Worm (Caenorhabditis elegans) whole organism, L4 larva: ENCODE results near the gene B0554.5.

ENCODE experiments used
- F37D6.2 ChIP-seq: sonication (generic microtip); optimal IDR thresholded peaks from 2 replicates; lab custom pipeline; 2016; ENCODE audit warnings: mild to moderate bottlenecking, missing genetic modification characterization, missing compliant biosample characterization
- F49E8.2 ChIP-seq: sonication (generic microtip); optimal IDR thresholded peaks from 2 replicates; lab custom pipeline; 2016; ENCODE audit warnings: missing compliant biosample characterization, mild to moderate bottlenecking, missing genetic modification characterization, borderline replicate concordance
- ZK546.5 ChIP-seq, 2 experiments: sonication (generic microtip); optimal IDR thresholded peaks; 2 replicates each; lab custom pipeline; 2017; ENCODE audit warnings: missing biosample characterization in 2 of 2, missing genetic modification characterization in 2 of 2
- aha-1 ChIP-seq: fragments of 150-350 bp; peaks from one replicate; lab custom pipeline; 2014; ENCODE audit warnings: missing biosample characterization, missing genetic modification characterization
- daf-16 ChIP-seq, 3 experiments: sonication (generic microtip); optimal IDR thresholded peaks; 2 replicates each; lab custom pipeline; 2016 to 2017; ENCODE audit warnings: missing genetic modification characterization in 3 of 3, missing genetic modification reagents in 3 of 3, mild to moderate bottlenecking in 2 of 3, missing compliant biosample characterization in 2 of 3, missing biosample characterization in 1 of 3, moderate library complexity in 1 of 3
- dmd-6 ChIP-seq: fragments of 200-800 bp; sonication (Bioruptor generic); IDR thresholded peaks from 2 replicates; pipeline ENCODE4 v1.3.6; 2022; ENCODE audit warnings: missing genetic modification reagents, missing genetic modification characterization, missing compliant biosample characterization
- dve-1 ChIP-seq: sonication (generic microtip); optimal IDR thresholded peaks from 2 replicates; lab custom pipeline; 2017; ENCODE audit warnings: antibody characterized with exemption, mild to moderate bottlenecking, missing genetic modification characterization, missing compliant biosample characterization; ENCODE audit not compliant: insufficient read depth
- gei-8 ChIP-seq: fragments of 200-800 bp; sonication (Bioruptor generic); optimal IDR thresholded peaks from 2 replicates; lab custom pipeline; 2018; ENCODE audit warnings: mild to moderate bottlenecking, missing genetic modification characterization, missing compliant biosample characterization
- hlh-11 ChIP-seq: fragments of 200-800 bp; sonication (Bioruptor generic); optimal IDR thresholded peaks from 2 replicates; lab custom pipeline; 2018; ENCODE audit warnings: mild to moderate bottlenecking, missing genetic modification characterization, missing compliant biosample characterization
- hlh-30 ChIP-seq: sonication (generic microtip); optimal IDR thresholded peaks from 2 replicates; lab custom pipeline; 2017; ENCODE audit warnings: antibody characterized with exemption, mild to moderate bottlenecking, missing genetic modification characterization, missing compliant biosample characterization; ENCODE audit not compliant: insufficient read depth
- lin-15B ChIP-seq: fragments of 150-350 bp; sonication (generic microtip); optimal IDR thresholded peaks from 3 replicates; lab custom pipeline; 2014; ENCODE audit warnings: missing biosample characterization, missing genetic modification characterization
- mdl-1 ChIP-seq, 2 experiments: fragments of 150-350 bp in 1 of 2; sonication (generic microtip) in 1 of 2; optimal IDR thresholded peaks; 2 replicates each; lab custom pipeline; 2014 to 2017; ENCODE audit warnings: missing biosample characterization in 2 of 2, missing genetic modification characterization in 2 of 2
- mes-2 ChIP-seq: sonication (generic microtip); optimal IDR thresholded peaks from 2 replicates; lab custom pipeline; 2016; ENCODE audit warnings: missing genotype, mild to moderate bottlenecking, missing genetic modification characterization, missing compliant biosample characterization; ENCODE audit not compliant: poor library complexity, severe bottlenecking
- mxl-2 ChIP-seq: fragments of 200-800 bp; sonication (Bioruptor generic); conservative IDR thresholded peaks from 2 replicates; pipeline ENCODE4 v1.3.6; 2022; ENCODE audit warnings: missing genetic modification reagents, missing genetic modification characterization, missing compliant biosample characterization
- mxl-3 ChIP-seq: fragments of 200-800 bp; sonication (Bioruptor generic); optimal IDR thresholded peaks from 2 replicates; lab custom pipeline; 2018; ENCODE audit warnings: mild to moderate bottlenecking, missing genetic modification characterization, missing compliant biosample characterization
- nhr-10 ChIP-seq: fragments of 150-350 bp; optimal IDR thresholded peaks from 2 replicates; lab custom pipeline; 2014; ENCODE audit warnings: missing biosample characterization, missing genetic modification characterization
- nhr-102 ChIP-seq: sonication (generic microtip); optimal IDR thresholded peaks from 2 replicates; lab custom pipeline; 2016; ENCODE audit warnings: mild to moderate bottlenecking, missing genetic modification characterization, moderate library complexity, missing compliant biosample characterization
- nhr-11 ChIP-seq: fragments of 150-350 bp; optimal IDR thresholded peaks from 2 replicates; lab custom pipeline; 2014; ENCODE audit warnings: missing biosample characterization, missing genetic modification characterization
- nhr-28 ChIP-seq: fragments of 150-350 bp; optimal IDR thresholded peaks from 2 replicates; lab custom pipeline; 2014; ENCODE audit warnings: missing biosample characterization, missing genetic modification characterization
- nhr-41 ChIP-seq: fragments of 200-800 bp; sonication (Bioruptor generic); IDR thresholded peaks from 2 replicates; pipeline ENCODE4 v1.3.6; 2022; ENCODE audit warnings: missing genetic modification reagents, missing genetic modification characterization, missing compliant biosample characterization
- nhr-48 ChIP-seq: sonication (generic microtip); optimal IDR thresholded peaks from 2 replicates; lab custom pipeline; 2016; ENCODE audit warnings: mild to moderate bottlenecking, missing genetic modification characterization, missing compliant biosample characterization
- nhr-77 ChIP-seq: fragments of 150-350 bp; optimal IDR thresholded peaks from 2 replicates; lab custom pipeline; 2014; ENCODE audit warnings: missing biosample characterization, missing genetic modification characterization
- pha-4 ChIP-seq, 2 experiments: fragments of 150-350 bp in 1 of 2; fragments of 200-800 bp in 1 of 2; sonication (Bioruptor generic) in 1 of 2; IDR thresholded peaks in 1 of 2; optimal IDR thresholded peaks in 1 of 2; 2 replicates each; pipeline versions ENCODE4 v1.3.6 to Lab custom; 2014 to 2022; ENCODE audit warnings: missing genetic modification characterization in 2 of 2, missing genetic modification reagents in 2 of 2, missing biosample characterization in 1 of 2, missing compliant biosample characterization in 1 of 2
- php-3 ChIP-seq: fragments of 200-800 bp; sonication (Bioruptor generic); IDR thresholded peaks from 2 replicates; pipeline ENCODE4 v1.3.6; 2022; ENCODE audit warnings: missing genetic modification reagents, missing genetic modification characterization, missing compliant biosample characterization
- pqm-1 ChIP-seq: sonication (generic microtip); optimal IDR thresholded peaks from 2 replicates; lab custom pipeline; 2017; ENCODE audit warnings: missing biosample characterization, missing genetic modification characterization
- saeg-2 ChIP-seq: fragments of 200-800 bp; sonication (Bioruptor generic); IDR thresholded peaks from 2 replicates; pipeline ENCODE4 v1.3.6; 2022; ENCODE audit warnings: missing genetic modification reagents, missing genetic modification characterization, missing compliant biosample characterization
- snpc-4 ChIP-seq: fragments of 150-350 bp; optimal IDR thresholded peaks from 2 replicates; lab custom pipeline; 2014; ENCODE audit warnings: missing biosample characterization, missing genetic modification characterization
- tra-1 ChIP-seq: fragments of 200-800 bp; sonication (Bioruptor generic); IDR thresholded peaks from 2 replicates; pipeline ENCODE4 v1.3.6; 2022; ENCODE audit warnings: missing genetic modification reagents, missing genetic modification characterization, missing compliant biosample characterization
- unc-130 ChIP-seq: sonication (generic microtip); optimal IDR thresholded peaks from 2 replicates; lab custom pipeline; 2016; ENCODE audit warnings: missing genetic modification reagents, missing genetic modification characterization, missing compliant biosample characterization
- unc-62 ChIP-seq, 3 experiments: fragments of 150-350 bp in 1 of 3; sonication (generic microtip); optimal IDR thresholded peaks in 2 of 3; peaks in 1 of 3; 1 replicate in 1 of 3; 2 replicates in 2 of 3; lab custom pipeline; 2014 to 2017; ENCODE audit warnings: missing biosample characterization in 3 of 3, missing genetic modification characterization in 3 of 3, missing genetic modification reagents in 3 of 3, missing genotype in 1 of 3
- vab-7 ChIP-seq: fragments of 200-800 bp; sonication (Bioruptor generic); IDR thresholded peaks from 2 replicates; pipeline ENCODE4 v1.3.6; 2022; ENCODE audit warnings: missing genetic modification reagents, missing genetic modification characterization, missing compliant biosample characterization
- zag-1 ChIP-seq: fragments of 150-350 bp; optimal IDR thresholded peaks from 2 replicates; lab custom pipeline; 2014; ENCODE audit warnings: missing biosample characterization, missing genetic modification characterization
- ztf-7 ChIP-seq: fragments of 150-350 bp; optimal IDR thresholded peaks from 2 replicates; lab custom pipeline; 2014; ENCODE audit warnings: missing biosample characterization, missing genetic modification characterization

Gene B0554.5

ce11 chrV:385488-385887 is 38.8 kb upstream of the B0554.5 start, which contains the start of gene lipl-5:
Gene lipl-5, plus strand, starts transcription at chrV:385746.
- TF ChIP-seq php-3 (GFP tag; lab: Robert Waterston, UW), result peak; percentile 87
- TF ChIP-seq daf-16 (GFP tag; optimal IDR thresholded peaks at IDR 0.05; lab: Kevin White, UChicago), result no peak
- peak; percentile 72 for TF ChIP-seq daf-16 (tag; optimal IDR thresholded peaks at IDR 0.05; lab: Kevin White, UChicago)
- no peak for TF ChIP-seq pha-4 (GFP tag; IDR thresholded peaks at IDR 0.05; lab: Robert Waterston, UW)
- no peak for TF ChIP-seq pha-4 (tag; optimal IDR thresholded peaks at IDR 0.05; lab: Kevin White, UChicago)
- peak; percentile 96 for TF ChIP-seq nhr-28 (tag; lab: Kevin White, UChicago)
- TF ChIP-seq nhr-77, result peak; percentile 86
- peak; percentile 83 for TF ChIP-seq mxl-3 (GFP tag; lab: Kevin White, UChicago)
- TF ChIP-seq mxl-2 (GFP tag; lab: Robert Waterston, UW), result no peak
- TF ChIP-seq ztf-7 (tag; lab: Kevin White, UChicago), result no peak
- TF ChIP-seq zag-1, result no peak
- TF ChIP-seq lin-15B (tag; lab: Kevin White, UChicago), result no peak
- TF ChIP-seq mes-2, result peak; percentile 27
- no peak for TF ChIP-seq ZK546.5 (tag; optimal IDR thresholded peaks at IDR 0.05; lab: Kevin White, UChicago)
- TF ChIP-seq dve-1 (tag; lab: Kevin White, UChicago), result peak; percentile 65
- peak; percentile 50 for TF ChIP-seq hlh-30 (tag; lab: Kevin White, UChicago)
- 0 out of 2 replicates have a peak, but pooled peaks have one; percentile 34 for TF ChIP-seq tra-1
- peak; percentile 7 for TF ChIP-seq nhr-48
- peak in 1 of 2 experiments; percentile 48 for TF ChIP-seq mdl-1 (tag; optimal IDR thresholded peaks at IDR 0.05; lab: Kevin White, UChicago)
- peak; percentile 85 for TF ChIP-seq pqm-1
- TF ChIP-seq hlh-11 (tag; lab: Kevin White, UChicago), result peak; percentile 73
- TF ChIP-seq dmd-6 (GFP tag; lab: Robert Waterston, UW), result peak; percentile 90
- peak; percentile 48 for TF ChIP-seq nhr-102
- TF ChIP-seq, all 104 proteins: peak for 15

ce11 chrV:388397-388796 is 35.8 kb upstream of the B0554.5 start, which contains the start of gene ZK6.6:
Gene ZK6.6, plus strand, starts transcription at chrV:388697.
- peak; percentile 20 for TF ChIP-seq gei-8 (GFP tag; lab: Kevin White, UChicago)
- TF ChIP-seq saeg-2 (GFP tag; lab: Robert Waterston, UW), result no peak

- TF ChIP-seq unc-130 (GFP tag; lab: Kevin White, UChicago) (no peak), nhr-11 (peak; percentile 31), nhr-48 (no peak), aha-1 (tag; lab: Kevin White, UChicago) (no peak)
- TF ChIP-seq, all 104 proteins: peak for 1
These were observed 32.0 kb upstream of the B0554.5 start, which contains the start of gene nhr-254 for ce11 chrV:392199-392678. Gene nhr-254, plus strand, starts transcription at chrV:392628.

- no peak for TF ChIP-seq F49E8.2 (tag; lab: Kevin White, UChicago)
- TF ChIP-seq dve-1 (tag; lab: Kevin White, UChicago), result no peak
- TF ChIP-seq nhr-10 (tag; lab: Kevin White, UChicago), result no peak
- no peak for TF ChIP-seq vab-7 (GFP tag; lab: Robert Waterston, UW)
- TF ChIP-seq ztf-7 (tag; lab: Kevin White, UChicago), result no peak
These were observed 27.9 kb upstream of the B0554.5 start, which contains the start of gene nhr-253 for ce11 chrV:396309-396708. Gene nhr-253, plus strand, starts transcription at chrV:396593.

- TF ChIP-seq F37D6.2 (tag; lab: Kevin White, UChicago), result no peak
- TF ChIP-seq snpc-4, result no peak
- TF ChIP-seq unc-62 (GFP tag; optimal IDR thresholded peaks at IDR 0.05 in 1 of 2; lab: Kevin White, UChicago), result peak in 1 of 2 experiments; percentile 11
- TF ChIP-seq unc-62 (tag; optimal IDR thresholded peaks at IDR 0.05; lab: Kevin White, UChicago), result no peak
- TF ChIP-seq nhr-41, result no peak
These were observed 24.5 kb upstream of the B0554.5 start, which contains the start of gene scl-27 for ce11 chrV:399721-400120. Gene scl-27, plus strand, starts transcription at chrV:400021.
